Worm (Caenorhabditis elegans) whole organism, L2 larva: Measurements from ENCODE around the gene nth-1.
A peak's percentile ranks its signal among the peaks of the same experiment; 100 is the strongest.

Experiments
- C34F6.9 ChIP-seq: fragments of 150-350 bp; optimal IDR thresholded peaks from 2 replicates; lab custom pipeline; 2014; ENCODE audit warnings: missing biosample characterization, missing genetic modification characterization
- F13H6.1 ChIP-seq: sonication (generic microtip); optimal IDR thresholded peaks from 2 replicates; lab custom pipeline; 2016; ENCODE audit warnings: missing genetic modification characterization, missing compliant biosample characterization
- R02D3.7 ChIP-seq: fragments of 150-350 bp; optimal IDR thresholded peaks from 2 replicates; lab custom pipeline; 2014; ENCODE audit warnings: missing biosample characterization, missing genetic modification characterization
- Y55F3AM.14 ChIP-seq: fragments of 200-800 bp; sonication (Bioruptor generic); optimal IDR thresholded peaks from 2 replicates; lab custom pipeline; 2018; ENCODE audit warnings: mild to moderate bottlenecking, missing genetic modification characterization, missing compliant biosample characterization
- ZK546.5 ChIP-seq: sonication (generic microtip); optimal IDR thresholded peaks from 2 replicates; lab custom pipeline; 2017; ENCODE audit warnings: missing biosample characterization, missing genetic modification characterization
- alr-1 ChIP-seq: fragments of 150-350 bp; optimal IDR thresholded peaks from 2 replicates; lab custom pipeline; 2014; ENCODE audit warnings: missing biosample characterization, missing genetic modification characterization
- ama-1 ChIP-seq: fragments of 150-350 bp; optimal IDR thresholded peaks from 2 replicates; lab custom pipeline; 2018; ENCODE audit warnings: inconsistent platforms
- blmp-1 ChIP-seq: sonication (generic microtip); optimal IDR thresholded peaks from 2 replicates; lab custom pipeline; 2017; ENCODE audit warnings: missing genetic modification characterization, mild to moderate bottlenecking, missing compliant biosample characterization, antibody characterized with exemption, moderate library complexity; ENCODE audit not compliant: insufficient read depth
- ceh-16 ChIP-seq: fragments of 150-350 bp; optimal IDR thresholded peaks from 2 replicates; lab custom pipeline; 2014; ENCODE audit warnings: missing biosample characterization, missing genetic modification characterization
- ceh-82 ChIP-seq: fragments of 150-350 bp; optimal IDR thresholded peaks from 2 replicates; lab custom pipeline; 2014; ENCODE audit warnings: missing biosample characterization, missing genetic modification characterization
- crh-2 ChIP-seq: sonication (generic microtip); optimal IDR thresholded peaks from 2 replicates; lab custom pipeline; 2017; ENCODE audit warnings: missing biosample characterization, missing genetic modification characterization
- dmd-4 ChIP-seq: sonication (generic microtip); optimal IDR thresholded peaks from 2 replicates; lab custom pipeline; 2017; ENCODE audit warnings: missing biosample characterization, missing genetic modification characterization
- egl-27 ChIP-seq: sonication (generic microtip); optimal IDR thresholded peaks from 3 replicates; lab custom pipeline; 2017; ENCODE audit warnings: missing biosample characterization, missing genetic modification reagents, missing genetic modification characterization
- elt-1 ChIP-seq: fragments of 150-350 bp; optimal IDR thresholded peaks from 2 replicates; lab custom pipeline; 2014; ENCODE audit warnings: missing biosample characterization, missing genetic modification characterization
- elt-3 ChIP-seq: sonication (generic microtip); optimal IDR thresholded peaks from 2 replicates; lab custom pipeline; 2017; ENCODE audit warnings: missing biosample characterization, missing genetic modification characterization
- fos-1 ChIP-seq: fragments of 150-350 bp; optimal IDR thresholded peaks from 2 replicates; lab custom pipeline; 2014; ENCODE audit warnings: missing biosample characterization, missing genetic modification characterization
- gmeb-1 ChIP-seq: fragments of 150-350 bp; optimal IDR thresholded peaks from 2 replicates; lab custom pipeline; 2014; ENCODE audit warnings: missing biosample characterization, missing genetic modification characterization
- lin-11 ChIP-seq: fragments of 150-350 bp; sonication (generic microtip); optimal IDR thresholded peaks from 2 replicates; lab custom pipeline; 2014; ENCODE audit warnings: missing biosample characterization, missing genetic modification characterization, inconsistent platforms, mixed read lengths
- lin-13 ChIP-seq: fragments of 150-350 bp; optimal IDR thresholded peaks from 2 replicates; lab custom pipeline; 2014; ENCODE audit warnings: missing biosample characterization, missing genetic modification reagents, missing genetic modification characterization
- lin-39 ChIP-seq: fragments of 150-350 bp; optimal IDR thresholded peaks from 2 replicates; lab custom pipeline; 2014; ENCODE audit warnings: missing biosample characterization, missing genetic modification reagents, missing genetic modification characterization
- lsy-2 ChIP-seq, 2 experiments: fragments of 150-350 bp in 1 of 2; sonication (generic microtip) in 1 of 2; optimal IDR thresholded peaks; 2 replicates each; lab custom pipeline; 2014 to 2017; ENCODE audit warnings: missing biosample characterization in 2 of 2, missing genetic modification characterization in 2 of 2
- mab-5 ChIP-seq: fragments of 150-350 bp; optimal IDR thresholded peaks from 2 replicates; lab custom pipeline; 2014; ENCODE audit warnings: missing biosample characterization, missing genetic modification characterization
- mbf-1 ChIP-seq: sonication (generic microtip); optimal IDR thresholded peaks from 2 replicates; lab custom pipeline; 2017; ENCODE audit warnings: missing biosample characterization, missing genetic modification characterization
- mdl-1 ChIP-seq, 2 experiments: fragments of 150-350 bp in 1 of 2; sonication (generic microtip) in 1 of 2; optimal IDR thresholded peaks; 2 replicates each; lab custom pipeline; 2017; ENCODE audit warnings: missing biosample characterization in 2 of 2, missing genetic modification characterization in 2 of 2
- nhr-10 ChIP-seq: sonication (generic microtip); optimal IDR thresholded peaks from 2 replicates; lab custom pipeline; 2017; ENCODE audit warnings: missing biosample characterization, missing genetic modification characterization
- nhr-11 ChIP-seq: fragments of 150-350 bp; optimal IDR thresholded peaks from 2 replicates; lab custom pipeline; 2014; ENCODE audit warnings: missing biosample characterization, missing genetic modification characterization
- nhr-12 ChIP-seq: fragments of 150-350 bp; optimal IDR thresholded peaks from 2 replicates; lab custom pipeline; 2014; ENCODE audit warnings: missing biosample characterization, missing genetic modification characterization
- nhr-129 ChIP-seq: fragments of 150-350 bp; optimal IDR thresholded peaks from 2 replicates; lab custom pipeline; 2014; ENCODE audit warnings: missing biosample characterization, missing genetic modification characterization
- nhr-21 ChIP-seq: fragments of 150-350 bp; optimal IDR thresholded peaks from 2 replicates; lab custom pipeline; 2014; ENCODE audit warnings: missing biosample characterization, missing genetic modification characterization
- nhr-23 ChIP-seq: fragments of 150-350 bp; optimal IDR thresholded peaks from 2 replicates; lab custom pipeline; 2014; ENCODE audit warnings: missing biosample characterization, missing genetic modification reagents, missing genetic modification characterization
- nhr-237 ChIP-seq: fragments of 150-350 bp; optimal IDR thresholded peaks from 2 replicates; lab custom pipeline; 2014; ENCODE audit warnings: missing biosample characterization, missing genetic modification characterization
- nhr-25 ChIP-seq: fragments of 150-350 bp; sonication (generic microtip); optimal IDR thresholded peaks from 3 replicates; lab custom pipeline; 2014; ENCODE audit warnings: missing biosample characterization, missing genetic modification characterization
- nhr-6 ChIP-seq: fragments of 150-350 bp; optimal IDR thresholded peaks from 2 replicates; lab custom pipeline; 2014; ENCODE audit warnings: missing biosample characterization, missing genetic modification characterization
- nhr-77 ChIP-seq: fragments of 150-350 bp; optimal IDR thresholded peaks from 2 replicates; lab custom pipeline; 2014; ENCODE audit warnings: missing biosample characterization, missing genetic modification characterization
- peb-1 ChIP-seq: fragments of 150-350 bp; optimal IDR thresholded peaks from 2 replicates; lab custom pipeline; 2014; ENCODE audit warnings: missing biosample characterization, missing genetic modification characterization
- sem-4 ChIP-seq: fragments of 150-350 bp; optimal IDR thresholded peaks from 2 replicates; lab custom pipeline; 2014; ENCODE audit warnings: missing biosample characterization, missing genetic modification reagents, missing genetic modification characterization
- skn-1 ChIP-seq: sonication (generic microtip); optimal IDR thresholded peaks from 2 replicates; lab custom pipeline; 2017; ENCODE audit warnings: missing biosample characterization, missing genetic modification characterization
- sma-3 ChIP-seq: sonication (generic microtip); optimal IDR thresholded peaks from 2 replicates; lab custom pipeline; 2016; ENCODE audit warnings: missing genetic modification reagents, missing genetic modification characterization, missing compliant biosample characterization
- sma-9 ChIP-seq, 2 experiments: fragments of 150-350 bp in 1 of 2; sonication (generic microtip) in 1 of 2; optimal IDR thresholded peaks; 2 replicates each; lab custom pipeline; 2014 to 2016; ENCODE audit warnings: missing genetic modification characterization in 2 of 2, mild to moderate bottlenecking in 1 of 2, missing biosample characterization in 1 of 2, missing compliant biosample characterization in 1 of 2, missing genetic modification reagents in 1 of 2, moderate library complexity in 1 of 2
- snpc-4 ChIP-seq: fragments of 150-350 bp; optimal IDR thresholded peaks from 2 replicates; lab custom pipeline; 2014; ENCODE audit warnings: missing biosample characterization, missing genetic modification characterization
- unc-39 ChIP-seq: fragments of 150-350 bp; optimal IDR thresholded peaks from 2 replicates; lab custom pipeline; 2014; ENCODE audit warnings: missing biosample characterization, missing genetic modification characterization
- unc-62 ChIP-seq: fragments of 150-350 bp; optimal IDR thresholded peaks from 2 replicates; lab custom pipeline; 2014; ENCODE audit warnings: missing biosample characterization, missing genetic modification reagents, missing genetic modification characterization
- zag-1 ChIP-seq: fragments of 150-350 bp; optimal IDR thresholded peaks from 2 replicates; lab custom pipeline; 2014; ENCODE audit warnings: missing biosample characterization, missing genetic modification characterization
- ztf-1 ChIP-seq: fragments of 200-800 bp; sonication (Bioruptor generic); conservative IDR thresholded peaks from 2 replicates; pipeline ENCODE4 v1.3.6; 2022; ENCODE audit warnings: missing genetic modification characterization, missing compliant biosample characterization
- ztf-11 ChIP-seq: sonication (generic microtip); optimal IDR thresholded peaks from 2 replicates; lab custom pipeline; 2017; ENCODE audit warnings: missing biosample characterization, missing genetic modification characterization
- ztf-4 ChIP-seq: fragments of 150-350 bp; optimal IDR thresholded peaks from 2 replicates; lab custom pipeline; 2014; ENCODE audit warnings: missing biosample characterization, missing genetic modification characterization

The nth-1 gene

DNA sequence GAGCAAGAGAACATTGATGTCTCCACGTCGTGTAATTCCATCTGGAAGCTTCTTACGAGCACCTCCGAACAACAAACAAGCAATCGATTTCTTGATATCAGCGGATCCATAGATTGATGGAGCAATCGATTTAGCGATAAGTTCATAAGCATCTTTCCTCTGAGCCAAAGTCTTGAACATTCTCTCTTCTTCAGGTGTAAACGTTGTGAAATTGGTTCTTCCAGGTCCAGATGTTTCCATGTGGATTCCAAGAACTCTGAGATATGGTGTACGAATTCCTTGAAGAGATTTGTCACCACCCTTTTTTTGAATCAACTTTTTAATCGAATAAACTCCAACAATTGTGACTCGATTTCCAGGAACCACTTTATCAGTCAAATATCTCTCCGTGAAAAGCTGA lies 4.1 kb downstream of the nth-1 start:
- TF ChIP-seq blmp-1 (tag; lab: Kevin White, UChicago) (no peak), F13H6.1 (tag; lab: Kevin White, UChicago) (no peak), ZK546.5 (tag; lab: Kevin White, UChicago) (no peak), zag-1 (tag; lab: Kevin White, UChicago) (no peak), ceh-16 (tag; lab: Kevin White, UChicago) (no peak), sma-9 (GFP tag; optimal IDR thresholded peaks at IDR 0.05; lab: Kevin White, UChicago) (no peak), sma-9 (tag; optimal IDR thresholded peaks at IDR 0.05; lab: Kevin White, UChicago) (no peak), dmd-4 (tag; lab: Kevin White, UChicago) (no peak), nhr-25 (tag; lab: Kevin White, UChicago) (no peak), nhr-6 (tag; lab: Kevin White, UChicago) (no peak), nhr-23 (tag; lab: Kevin White, UChicago) (no peak), sma-3 (GFP tag; lab: Kevin White, UChicago) (no peak), lin-11 (no peak), alr-1 (no peak), peb-1 (tag; lab: Kevin White, UChicago) (no peak), lsy-2 (tag; optimal IDR thresholded peaks at IDR 0.05; lab: Kevin White, UChicago) (no peak), ceh-82 (tag; lab: Kevin White, UChicago) (no peak), unc-39 (tag; lab: Kevin White, UChicago) (no peak), lin-13 (no peak), Y55F3AM.14 (GFP tag; lab: Kevin White, UChicago) (no peak)

DNA sequence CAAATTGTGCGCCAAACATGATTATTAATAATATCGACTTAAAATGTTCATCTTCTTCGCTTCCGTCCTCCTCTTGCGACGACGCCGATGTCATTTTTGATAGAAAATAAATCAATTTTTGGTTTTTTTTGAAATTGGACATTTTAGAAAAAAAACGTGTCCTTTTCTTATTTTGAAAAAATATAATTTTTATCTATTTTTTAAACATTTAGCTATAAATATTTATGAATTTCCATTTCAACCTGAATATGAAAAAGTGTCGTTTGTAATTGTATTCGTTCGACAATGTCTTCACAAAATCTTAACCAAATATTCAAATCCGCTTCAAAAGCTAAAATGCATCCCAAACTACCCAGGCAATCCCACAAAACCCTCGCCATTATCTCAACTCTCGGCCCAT lies 6.7 kb downstream of the nth-1 start, which contains the start of gene R10E4.3:
Gene R10E4.3 (minus strand): TSS at position 101 of the 400 bp plus-strand sequence.
- TF ChIP-seq ztf-11 (tag; lab: Kevin White, UChicago) (no peak), skn-1 (tag; lab: Kevin White, UChicago) (no peak)

DNA sequence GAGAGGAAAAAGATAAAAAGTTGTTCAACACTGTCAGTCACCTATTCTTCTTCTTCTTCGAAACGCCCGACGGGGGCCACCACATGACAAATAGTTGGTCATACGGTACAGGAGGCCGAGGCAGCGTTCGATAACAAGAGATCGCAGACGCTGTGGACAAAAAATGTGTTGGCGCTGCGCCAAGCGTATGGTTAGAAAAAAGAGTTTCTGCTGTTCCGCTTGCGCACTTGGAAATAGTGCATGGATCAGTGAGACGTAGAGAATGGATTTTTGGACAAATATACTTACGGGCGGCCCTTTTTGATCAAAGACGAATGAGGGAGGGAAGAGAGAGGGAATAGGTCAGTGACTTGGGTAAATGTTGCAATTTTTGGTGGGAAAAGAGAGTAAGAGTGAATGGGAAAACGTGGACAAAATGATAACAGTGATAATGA lies 9.3 kb downstream of the nth-1 start:
- TF ChIP-seq gmeb-1 (tag; lab: Kevin White, UChicago), result peak; percentile 58
- TF ChIP-seq nhr-25 (tag; lab: Kevin White, UChicago), result peak; percentile 95
- no peak for TF ChIP-seq dmd-4 (tag; lab: Kevin White, UChicago)
- no peak for TF ChIP-seq ama-1 (lab: Kevin White, UChicago)
- no peak for TF ChIP-seq R02D3.7 (tag; lab: Kevin White, UChicago)
- peak in 1 of 2 experiments; percentile 85 for TF ChIP-seq lsy-2 (tag; optimal IDR thresholded peaks at IDR 0.05; lab: Kevin White, UChicago)
- TF ChIP-seq F13H6.1 (tag; lab: Kevin White, UChicago), result peak; percentile 93
- peak; percentile 13 for TF ChIP-seq mab-5 (tag; lab: Kevin White, UChicago)
- peak; percentile 79 for TF ChIP-seq blmp-1 (tag; lab: Kevin White, UChicago)
- peak; percentile 93 for TF ChIP-seq sma-9 (GFP tag; optimal IDR thresholded peaks at IDR 0.05; lab: Kevin White, UChicago)
- TF ChIP-seq sma-9 (tag; optimal IDR thresholded peaks at IDR 0.05; lab: Kevin White, UChicago), result no peak
- TF ChIP-seq mbf-1 (tag; lab: Kevin White, UChicago), result no peak
- no peak for TF ChIP-seq nhr-12 (tag; lab: Kevin White, UChicago)
- TF ChIP-seq elt-3 (tag; lab: Kevin White, UChicago), result no peak
- no peak for TF ChIP-seq ztf-4 (tag; lab: Kevin White, UChicago)
- no peak for TF ChIP-seq elt-1 (tag; lab: Kevin White, UChicago)
- TF ChIP-seq ZK546.5 (tag; lab: Kevin White, UChicago), result no peak
- TF ChIP-seq unc-39 (tag; lab: Kevin White, UChicago), result no peak
- TF ChIP-seq lin-13, result peak; percentile 38
- peak; percentile 62 for TF ChIP-seq Y55F3AM.14 (GFP tag; lab: Kevin White, UChicago)
- TF ChIP-seq ztf-1, result no peak
- no peak for TF ChIP-seq peb-1 (tag; lab: Kevin White, UChicago)
- TF ChIP-seq crh-2 (tag; lab: Kevin White, UChicago), result peak; percentile 73
- TF ChIP-seq nhr-6 (tag; lab: Kevin White, UChicago), result peak; percentile 41
- TF ChIP-seq nhr-10 (tag; lab: Kevin White, UChicago), result no peak
- peak; percentile 79 for TF ChIP-seq fos-1 (tag; lab: Kevin White, UChicago)
- TF ChIP-seq lin-11, result no peak
- no peak for TF ChIP-seq nhr-11
- no peak for TF ChIP-seq nhr-237 (tag; lab: Kevin White, UChicago)
- no peak for TF ChIP-seq alr-1
- peak; percentile 82 for TF ChIP-seq nhr-129 (tag; lab: Kevin White, UChicago)
- TF ChIP-seq snpc-4 (tag; lab: Kevin White, UChicago), result peak; percentile 30
- TF ChIP-seq ceh-16 (tag; lab: Kevin White, UChicago), result peak; percentile 90
- no peak for TF ChIP-seq lin-39 (tag; lab: Kevin White, UChicago)
- peak; percentile 97 for TF ChIP-seq sma-3 (GFP tag; lab: Kevin White, UChicago)
- TF ChIP-seq sem-4 (tag; lab: Kevin White, UChicago), result peak; percentile 58
- TF ChIP-seq egl-27 (tag; lab: Kevin White, UChicago), result peak; percentile 72
- no peak for TF ChIP-seq skn-1 (tag; lab: Kevin White, UChicago)
- TF ChIP-seq C34F6.9 (tag; lab: Kevin White, UChicago), result peak; percentile 56
- TF ChIP-seq zag-1 (tag; lab: Kevin White, UChicago), result no peak
- TF ChIP-seq nhr-23 (tag; lab: Kevin White, UChicago), result no peak
- peak in 1 of 2 experiments; percentile 82 for TF ChIP-seq mdl-1 (tag; optimal IDR thresholded peaks at IDR 0.05; lab: Kevin White, UChicago)
- TF ChIP-seq unc-62 (GFP tag; lab: Kevin White, UChicago), result no peak
- no peak for TF ChIP-seq ceh-82 (tag; lab: Kevin White, UChicago)
- TF ChIP-seq nhr-21 (tag; lab: Kevin White, UChicago), result peak; percentile 87
- no peak for TF ChIP-seq nhr-77 (tag; lab: Kevin White, UChicago)
- no peak for TF ChIP-seq ztf-11 (tag; lab: Kevin White, UChicago)
